Worm (Caenorhabditis elegans): Measurements from ENCODE around the gene F43D2.7.

DNA sequence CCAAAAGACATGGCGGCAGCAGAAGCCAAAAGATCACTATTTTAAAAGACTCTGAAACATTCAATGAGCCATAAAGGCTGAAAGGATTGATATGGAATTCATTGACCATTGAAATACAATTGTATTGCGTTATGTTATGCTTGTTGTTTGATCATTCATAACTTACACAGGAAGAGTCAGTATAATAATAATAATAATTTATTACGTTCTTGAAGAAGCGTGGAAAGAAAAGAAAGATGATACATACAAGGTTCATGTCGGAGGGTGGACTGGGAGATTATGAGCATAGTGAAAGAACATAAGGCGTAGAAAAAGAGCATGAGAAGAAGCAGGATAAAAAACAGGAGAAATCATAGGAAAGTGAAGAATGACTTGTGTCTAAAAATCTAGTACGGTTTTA is at the start of gene F43D2.7:
- TF ChIP-seq W03F9.2 (tag; optimal IDR thresholded peaks at IDR 0.05) (no peak), him-1 (tag; optimal IDR thresholded peaks at IDR 0.05) (no peak)

Data from whole organism, L4/young adult.